Fruit fly (Drosophila melanogaster): ENCODE data around the gene Amun.

- no peak for TF ChIP-seq dmrt93B (GFP tag; optimal IDR thresholded peaks at IDR 0.05)
- TF ChIP-seq Hnf4 (GFP tag; optimal IDR thresholded peaks at IDR 0.05): peak; percentile 44
- no peak for TF ChIP-seq Abd-B (GFP tag; optimal IDR thresholded peaks at IDR 0.05)
- no peak for TF ChIP-seq br (GFP tag; optimal IDR thresholded peaks at IDR 0.05)
- TF ChIP-seq usp (GFP tag; optimal IDR thresholded peaks at IDR 0.05): no peak
- TF ChIP-seq pan (optimal IDR thresholded peaks at IDR 0.05): no peak
- TF ChIP-seq Vsx2 (GFP tag; optimal IDR thresholded peaks at IDR 0.05; ENCODE audit: partially characterized antibody): no peak
- no peak for TF ChIP-seq Hr78 (GFP tag; optimal IDR thresholded peaks at IDR 0.05)
- TF ChIP-seq psq (GFP tag; optimal IDR thresholded peaks at IDR 0.05): no peak
- peak; percentile 31 for TF ChIP-seq fru (GFP tag; optimal IDR thresholded peaks at IDR 0.05)
These were observed 1.5 kb upstream of the Amun start, which contains the start of gene prtp for dm6 chrX:11716731-11717326.

Measured in whole organism, wandering third instar larva.